Worm (Caenorhabditis elegans) whole organism, L1 larva: ENCODE data around the gene nuaf-3.
A peak's percentile ranks its signal among the peaks of the same experiment; 100 is the strongest.

Source experiments
- C16A3.4 ChIP-seq: fragments of 150-350 bp; optimal IDR thresholded peaks from 2 replicates; lab custom pipeline; 2014; ENCODE audit warnings: missing biosample characterization, missing genetic modification characterization
- F16B12.6 ChIP-seq: fragments of 150-350 bp; optimal IDR thresholded peaks from 2 replicates; lab custom pipeline; 2014; ENCODE audit warnings: missing biosample characterization, missing genetic modification characterization
- alr-1 ChIP-seq: fragments of 200-800 bp; sonication (Bioruptor generic); optimal IDR thresholded peaks from 2 replicates; lab custom pipeline; 2018; ENCODE audit warnings: borderline replicate concordance, mild to moderate bottlenecking, missing genetic modification characterization, missing compliant biosample characterization
- aly-2 ChIP-seq: fragments of 150-350 bp; optimal IDR thresholded peaks from 2 replicates; lab custom pipeline; 2014; ENCODE audit warnings: missing biosample characterization, missing genetic modification characterization
- ama-1 ChIP-seq: fragments of 150-350 bp; optimal IDR thresholded peaks from 2 replicates; lab custom pipeline; 2014
- blmp-1 ChIP-seq: fragments of 150-350 bp; optimal IDR thresholded peaks from 2 replicates; lab custom pipeline; 2014; ENCODE audit warnings: missing biosample characterization, missing genetic modification characterization
- ceh-63 ChIP-seq: fragments of 200-800 bp; sonication (Bioruptor generic); optimal IDR thresholded peaks from 2 replicates; lab custom pipeline; 2018; ENCODE audit warnings: mild to moderate bottlenecking, missing genetic modification characterization, missing compliant biosample characterization
- ceh-8 ChIP-seq: fragments of 200-800 bp; sonication (Bioruptor generic); optimal IDR thresholded peaks from 2 replicates; lab custom pipeline; 2018; ENCODE audit warnings: mild to moderate bottlenecking, missing genetic modification characterization, moderate library complexity, missing compliant biosample characterization
- ceh-90 ChIP-seq: sonication (generic microtip); optimal IDR thresholded peaks from 2 replicates; lab custom pipeline; 2016; ENCODE audit warnings: missing genetic modification characterization, missing compliant biosample characterization
- ces-1 ChIP-seq: fragments of 150-350 bp; optimal IDR thresholded peaks from 2 replicates; lab custom pipeline; 2014; ENCODE audit warnings: missing biosample characterization, missing genetic modification reagents, missing genetic modification characterization
- dsc-1 ChIP-seq: sonication (generic microtip); optimal IDR thresholded peaks from 2 replicates; lab custom pipeline; 2016; ENCODE audit warnings: mild to moderate bottlenecking, missing genetic modification characterization, missing compliant biosample characterization
- efl-1 ChIP-seq, 4 experiments: fragments of 150-350 bp; optimal IDR thresholded peaks in 3 of 4; peaks in 1 of 4; 1 replicate in 1 of 4; 2 replicates in 3 of 4; lab custom pipeline; 2014; ENCODE audit warnings: missing biosample characterization in 2 of 4, missing genetic modification characterization in 2 of 4, missing genetic modification reagents in 2 of 4
- efl-3 ChIP-seq: fragments of 200-800 bp; sonication (Bioruptor generic); optimal IDR thresholded peaks from 2 replicates; lab custom pipeline; 2018; ENCODE audit warnings: mild to moderate bottlenecking, missing genetic modification characterization, missing compliant biosample characterization
- egl-13 ChIP-seq: sonication (generic microtip); optimal IDR thresholded peaks from 2 replicates; lab custom pipeline; 2016; ENCODE audit warnings: missing genotype, missing genetic modification reagents, missing genetic modification characterization, missing compliant biosample characterization
- elt-2 ChIP-seq: sonication (generic microtip); optimal IDR thresholded peaks from 2 replicates; lab custom pipeline; 2016; ENCODE audit warnings: missing genetic modification characterization, mild to moderate bottlenecking, inconsistent platforms, missing compliant biosample characterization, missing genetic modification reagents
- ets-5 ChIP-seq: fragments of 200-800 bp; sonication (Bioruptor generic); IDR thresholded peaks from 2 replicates; pipeline ENCODE4 v1.3.6; 2022; ENCODE audit warnings: missing genetic modification characterization, missing compliant biosample characterization
- fkh-10 ChIP-seq: sonication (generic microtip); optimal IDR thresholded peaks from 2 replicates; lab custom pipeline; 2017; ENCODE audit warnings: missing biosample characterization, missing genetic modification reagents, missing genetic modification characterization
- fkh-4 ChIP-seq: sonication (generic microtip); optimal IDR thresholded peaks from 2 replicates; lab custom pipeline; 2016; ENCODE audit warnings: missing compliant biosample characterization, missing genetic modification characterization, borderline replicate concordance
- fkh-8 ChIP-seq: sonication (generic microtip); optimal IDR thresholded peaks from 2 replicates; lab custom pipeline; 2016; ENCODE audit warnings: mild to moderate bottlenecking, missing genetic modification characterization, missing compliant biosample characterization
- fos-1 ChIP-seq: fragments of 150-350 bp; optimal IDR thresholded peaks from 2 replicates; lab custom pipeline; 2014; ENCODE audit warnings: missing biosample characterization, missing genetic modification characterization
- hlh-17 ChIP-seq: fragments of 200-800 bp; sonication (Bioruptor generic); optimal IDR thresholded peaks from 2 replicates; lab custom pipeline; 2018; ENCODE audit warnings: missing genetic modification characterization, mild to moderate bottlenecking, missing compliant biosample characterization, moderate library complexity, borderline replicate concordance
- jun-1 ChIP-seq: fragments of 150-350 bp; optimal IDR thresholded peaks from 2 replicates; lab custom pipeline; 2014; ENCODE audit warnings: missing biosample characterization, missing genetic modification reagents, missing genetic modification characterization
- lin-15B ChIP-seq: fragments of 150-350 bp; sonication (generic microtip); optimal IDR thresholded peaks from 3 replicates; lab custom pipeline; 2014; ENCODE audit warnings: missing biosample characterization, missing genetic modification characterization
- lin-35 ChIP-seq, 2 experiments: fragments of 150-350 bp; optimal IDR thresholded peaks; 2 replicates each; lab custom pipeline; 2014; ENCODE audit warnings: missing biosample characterization in 2 of 2, missing genetic modification characterization in 2 of 2, missing genetic modification reagents in 2 of 2
- lin-39 ChIP-seq: fragments of 150-350 bp; optimal IDR thresholded peaks from 2 replicates; lab custom pipeline; 2014; ENCODE audit warnings: missing biosample characterization, missing genetic modification reagents, missing genetic modification characterization
- lir-3 ChIP-seq: sonication (generic microtip); optimal IDR thresholded peaks from 2 replicates; lab custom pipeline; 2016; ENCODE audit warnings: mild to moderate bottlenecking, missing genetic modification characterization, moderate library complexity, missing compliant biosample characterization; ENCODE audit not compliant: poor library complexity
- mdl-1 ChIP-seq, 2 experiments: fragments of 150-350 bp; optimal IDR thresholded peaks; 2 replicates each; lab custom pipeline; 2014 to 2017; ENCODE audit warnings: missing biosample characterization in 2 of 2, missing genetic modification characterization in 2 of 2, inconsistent platforms in 1 of 2
- mep-1 ChIP-seq: fragments of 150-350 bp; optimal IDR thresholded peaks from 2 replicates; lab custom pipeline; 2014; ENCODE audit warnings: missing biosample characterization, missing genetic modification characterization
- nhr-19 ChIP-seq: fragments of 200-800 bp; sonication (Bioruptor generic); conservative IDR thresholded peaks from 2 replicates; pipeline ENCODE4 v1.3.6; 2022; ENCODE audit warnings: missing genetic modification characterization, missing compliant biosample characterization
- nhr-47 ChIP-seq: sonication (generic microtip); optimal IDR thresholded peaks from 2 replicates; lab custom pipeline; 2016; ENCODE audit warnings: mild to moderate bottlenecking, missing genetic modification characterization, moderate library complexity, missing compliant biosample characterization
- nhr-77 ChIP-seq: fragments of 150-350 bp; optimal IDR thresholded peaks from 2 replicates; lab custom pipeline; 2014; ENCODE audit warnings: missing biosample characterization, missing genetic modification characterization
- nhr-85 ChIP-seq: sonication (generic microtip); peaks from one replicate; lab custom pipeline; 2016; ENCODE audit warnings: missing genetic modification characterization, inconsistent platforms, missing compliant biosample characterization
- nhr-90 ChIP-seq: sonication (generic microtip); optimal IDR thresholded peaks from 2 replicates; lab custom pipeline; 2016; ENCODE audit warnings: mild to moderate bottlenecking, missing genetic modification characterization, missing compliant biosample characterization; ENCODE audit not compliant: poor library complexity
- pag-3 ChIP-seq: sonication (generic microtip); optimal IDR thresholded peaks from 2 replicates; lab custom pipeline; 2017; ENCODE audit warnings: missing genetic modification characterization, mild to moderate bottlenecking, missing compliant biosample characterization, antibody characterized with exemption, borderline replicate concordance; ENCODE audit not compliant: insufficient read depth
- pqm-1 ChIP-seq: sonication (generic microtip); optimal IDR thresholded peaks from 3 replicates; lab custom pipeline; 2017; ENCODE audit warnings: missing biosample characterization, missing genetic modification characterization
- rnt-1 ChIP-seq: sonication (generic microtip); optimal IDR thresholded peaks from 2 replicates; lab custom pipeline; 2016; ENCODE audit warnings: mild to moderate bottlenecking, missing genetic modification characterization, moderate library complexity, missing compliant biosample characterization
- skn-1 ChIP-seq: fragments of 150-350 bp; optimal IDR thresholded peaks from 2 replicates; lab custom pipeline; 2014; ENCODE audit warnings: missing biosample characterization, missing genetic modification characterization
- snpc-4 ChIP-seq: fragments of 150-350 bp; optimal IDR thresholded peaks from 2 replicates; lab custom pipeline; 2014; ENCODE audit warnings: missing biosample characterization, missing genetic modification characterization
- snu-23 ChIP-seq: sonication (generic microtip); optimal IDR thresholded peaks from 2 replicates; lab custom pipeline; 2016; ENCODE audit warnings: missing genetic modification characterization, missing compliant biosample characterization
- sup-37 ChIP-seq: fragments of 200-800 bp; sonication (Bioruptor generic); optimal IDR thresholded peaks from 2 replicates; lab custom pipeline; 2018; ENCODE audit warnings: mild to moderate bottlenecking, missing genetic modification characterization, missing compliant biosample characterization
- tbx-2 ChIP-seq: sonication (generic microtip); optimal IDR thresholded peaks from 2 replicates; lab custom pipeline; 2016; ENCODE audit warnings: missing genetic modification characterization, missing compliant biosample characterization
- tlp-1 ChIP-seq: fragments of 150-350 bp; optimal IDR thresholded peaks from 2 replicates; lab custom pipeline; 2014; ENCODE audit warnings: missing biosample characterization, missing genetic modification characterization
- unc-30 ChIP-seq: sonication (generic microtip); optimal IDR thresholded peaks from 2 replicates; lab custom pipeline; 2017; ENCODE audit warnings: missing biosample characterization, missing genetic modification characterization
- unc-86 ChIP-seq: sonication (generic microtip); optimal IDR thresholded peaks from 2 replicates; lab custom pipeline; 2016; ENCODE audit warnings: missing genetic modification characterization, missing compliant biosample characterization
- unc-98 ChIP-seq: fragments of 200-800 bp; sonication (Bioruptor generic); IDR thresholded peaks from 2 replicates; pipeline ENCODE4 v1.3.6; 2022; ENCODE audit warnings: missing genetic modification characterization, missing compliant biosample characterization
- zag-1 ChIP-seq: fragments of 150-350 bp; optimal IDR thresholded peaks from 2 replicates; lab custom pipeline; 2014; ENCODE audit warnings: missing biosample characterization, missing genetic modification characterization
- ztf-4 ChIP-seq: fragments of 150-350 bp; optimal IDR thresholded peaks from 2 replicates; lab custom pipeline; 2014; ENCODE audit warnings: missing biosample characterization, missing genetic modification characterization

nuaf-3 gene

ce11 chrIV:11183991-11184390 lies at the start of gene nuaf-3:
nuaf-3 (plus strand) TSS chrIV:11184291.
- TF ChIP-seq unc-86 (tag; lab: Kevin White, UChicago) (no peak), C16A3.4 (no peak), ceh-63 (GFP tag; lab: Kevin White, UChicago) (no peak), pqm-1 (tag; lab: Kevin White, UChicago) (no peak), ama-1 (lab: Kevin White, UChicago) (no peak), ceh-90 (tag; lab: Kevin White, UChicago) (no peak), egl-13 (tag; lab: Kevin White, UChicago) (no peak), fos-1 (tag; lab: Kevin White, UChicago) (no peak), unc-30 (tag; lab: Kevin White, UChicago) (no peak), fkh-4 (tag; lab: Kevin White, UChicago) (no peak), fkh-8 (tag; lab: Kevin White, UChicago) (no peak), fkh-10 (no peak)

DNA sequence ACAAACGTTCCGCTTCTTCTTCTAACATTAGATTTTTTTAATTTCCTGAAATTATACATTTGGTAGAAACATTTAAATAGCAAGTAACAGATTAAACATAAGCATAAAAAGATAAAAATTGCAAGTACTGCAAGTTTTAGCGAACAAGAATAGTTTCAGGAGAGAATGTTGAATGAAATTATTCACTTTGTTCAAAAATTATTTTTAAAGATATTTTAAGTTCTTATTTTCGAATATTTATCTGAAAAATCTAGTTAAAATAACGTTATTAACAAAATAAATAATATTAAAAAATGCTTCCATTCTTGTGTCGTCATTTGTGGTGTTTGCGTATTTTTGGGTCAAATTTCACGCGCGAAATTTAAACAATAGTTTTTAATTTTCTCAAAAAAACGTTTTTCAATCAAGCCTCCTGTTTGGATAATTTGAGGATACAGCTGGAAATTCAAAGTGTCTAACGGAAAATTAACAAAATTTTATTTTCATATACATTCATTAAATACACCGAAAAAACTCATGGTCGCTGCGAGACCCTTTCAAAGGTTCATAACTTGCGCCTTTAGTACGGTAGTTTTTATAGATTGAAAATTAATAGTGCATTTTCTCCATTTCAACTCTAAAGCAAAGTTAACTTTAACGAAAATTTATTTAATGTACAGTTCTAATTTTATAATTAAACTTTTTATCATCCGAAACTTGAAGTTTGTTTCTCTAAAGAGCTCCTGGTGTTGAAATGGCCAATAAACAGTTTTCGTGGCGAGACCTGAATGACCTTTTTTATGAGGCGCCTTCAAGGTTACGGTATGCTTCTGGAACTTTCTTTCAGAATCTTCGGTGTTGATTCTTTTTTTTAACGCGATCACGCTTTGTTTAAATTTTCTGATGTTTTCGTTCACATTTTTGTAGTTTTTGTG lies 41.5 kb upstream of the nuaf-3 start, which contains the start of gene skih-2:
Gene skih-2, minus strand, starts transcription at position 51 of the 914 bp plus-strand sequence.
- peak; percentile 58 for TF ChIP-seq zag-1
- no peak for TF ChIP-seq ztf-4
- TF ChIP-seq sup-37 (GFP tag; lab: Kevin White, UChicago): no peak
- peak; percentile 32 for TF ChIP-seq lin-15B (tag; lab: Kevin White, UChicago)
- peak; percentile 27 for TF ChIP-seq blmp-1 (tag; lab: Kevin White, UChicago)
- TF ChIP-seq ceh-8 (GFP tag; lab: Kevin White, UChicago): no peak
- TF ChIP-seq rnt-1 (tag; lab: Kevin White, UChicago): peak; percentile 18
- TF ChIP-seq lin-39 (tag; lab: Kevin White, UChicago): peak; percentile 18
- no peak for TF ChIP-seq fkh-10
- no peak for TF ChIP-seq efl-3 (GFP tag; lab: Kevin White, UChicago)
- peak; percentile 88 for TF ChIP-seq F16B12.6
- peak; percentile 68 for TF ChIP-seq nhr-19
- TF ChIP-seq pag-3: no peak
- peak; percentile 32 for TF ChIP-seq nhr-90
- no peak for TF ChIP-seq unc-98 (GFP tag; lab: Robert Waterston, UW)
- peak; percentile 94 to 95 for TF ChIP-seq lin-35 (GFP tag; optimal IDR thresholded peaks at IDR 0.05; lab: Kevin White, UChicago)
- no peak for TF ChIP-seq ets-5 (GFP tag; lab: Robert Waterston, UW)
- no peak for TF ChIP-seq ama-1 (lab: Kevin White, UChicago)
- TF ChIP-seq fos-1 (tag; lab: Kevin White, UChicago): no peak
- TF ChIP-seq lir-3 (tag; lab: Kevin White, UChicago): no peak
- peak; percentile 38 for TF ChIP-seq C16A3.4
- TF ChIP-seq dsc-1 (tag; lab: Kevin White, UChicago): peak; percentile 37
- TF ChIP-seq fkh-4 (tag; lab: Kevin White, UChicago): no peak
- peak; percentile 56 for TF ChIP-seq skn-1 (tag; lab: Kevin White, UChicago)
- TF ChIP-seq nhr-47 (tag; lab: Kevin White, UChicago): peak; percentile 71
- peak; percentile 49 for TF ChIP-seq tbx-2 (tag; lab: Kevin White, UChicago)
- no peak for TF ChIP-seq pqm-1 (tag; lab: Kevin White, UChicago)
- no peak for TF ChIP-seq fkh-8 (tag; lab: Kevin White, UChicago)
- TF ChIP-seq tlp-1: no peak
- no peak for TF ChIP-seq aly-2 (tag; lab: Kevin White, UChicago)
- no peak for TF ChIP-seq nhr-77 (tag; lab: Kevin White, UChicago)
- no peak for TF ChIP-seq ceh-63 (GFP tag; lab: Kevin White, UChicago)
- TF ChIP-seq jun-1 (tag; lab: Kevin White, UChicago): no peak
- no peak for TF ChIP-seq hlh-17 (GFP tag; lab: Kevin White, UChicago)
- TF ChIP-seq mep-1 (tag; lab: Kevin White, UChicago): peak; percentile 70
- TF ChIP-seq elt-2 (tag; lab: Kevin White, UChicago): no peak
- no peak for TF ChIP-seq alr-1 (tag; lab: Kevin White, UChicago)
- no peak for TF ChIP-seq ces-1 (GFP tag; lab: Kevin White, UChicago)
- TF ChIP-seq nhr-85 (tag; lab: Kevin White, UChicago): peak; percentile 68
- peak; percentile 20 for TF ChIP-seq snpc-4 (tag; lab: Kevin White, UChicago)
- TF ChIP-seq efl-1 (optimal IDR thresholded peaks at IDR 0.05; lab: Kevin White, UChicago): peak; percentile 85 to 93
- TF ChIP-seq efl-1 (GFP tag; optimal IDR thresholded peaks at IDR 0.05 in 1 of 2; lab: Kevin White, UChicago): peak; percentile 95 to 99
- peak; percentile 55 for TF ChIP-seq snu-23
- TF ChIP-seq unc-30 (tag; lab: Kevin White, UChicago): no peak
- TF ChIP-seq mdl-1 (tag; optimal IDR thresholded peaks at IDR 0.05; lab: Kevin White, UChicago): no peak
